Worm (Caenorhabditis elegans) whole organism, mixed stage, embryonic: ENCODE measurements around the gene B0395.3.

Source experiments
- ceh-39 ChIP-seq: fragments of 150-350 bp; optimal IDR thresholded peaks from 2 replicates; lab custom pipeline; 2014; ENCODE audit warnings: missing biosample characterization, missing genetic modification characterization
- drap-1 ChIP-seq: fragments of 200-800 bp; sonication (Bioruptor generic); optimal IDR thresholded peaks from 3 replicates; lab custom pipeline; 2018; ENCODE audit warnings: mild to moderate bottlenecking, missing genetic modification characterization, missing compliant biosample characterization
- lsy-2 ChIP-seq: fragments of 150-350 bp; optimal IDR thresholded peaks from 2 replicates; lab custom pipeline; 2014; ENCODE audit warnings: missing biosample characterization, missing genetic modification characterization
- mab-5 ChIP-seq: fragments of 150-350 bp; optimal IDR thresholded peaks from 2 replicates; lab custom pipeline; 2014; ENCODE audit warnings: missing biosample characterization, missing genetic modification characterization
- snpc-4 ChIP-seq: fragments of 150-350 bp; optimal IDR thresholded peaks from 2 replicates; lab custom pipeline; 2014; ENCODE audit warnings: missing biosample characterization, missing genetic modification characterization
- tbx-8 ChIP-seq: fragments of 200-800 bp; sonication (Bioruptor generic); optimal IDR thresholded peaks from 2 replicates; lab custom pipeline; 2018; ENCODE audit warnings: mild to moderate bottlenecking, missing genetic modification characterization, moderate library complexity, missing compliant biosample characterization
- unc-62 ChIP-seq: fragments of 150-350 bp; optimal IDR thresholded peaks from 2 replicates; lab custom pipeline; 2014; ENCODE audit warnings: missing biosample characterization, missing genetic modification reagents, missing genetic modification characterization
- zip-8 ChIP-seq: fragments of 150-350 bp; optimal IDR thresholded peaks from 2 replicates; lab custom pipeline; 2014; ENCODE audit warnings: missing biosample characterization, missing genetic modification characterization
- ztf-11 ChIP-seq: fragments of 150-350 bp; optimal IDR thresholded peaks from 2 replicates; lab custom pipeline; 2014; ENCODE audit warnings: missing biosample characterization, missing genetic modification characterization

ce11 chrX:16046379-16046778 lies 6.3 kb upstream of the B0395.3 start:
- TF ChIP-seq mab-5 (tag; lab: Kevin White, UChicago) (no peak), drap-1 (GFP tag; lab: Kevin White, UChicago) (no peak), ceh-39 (no peak), tbx-8 (no peak), lsy-2 (no peak), ztf-11 (tag; lab: Kevin White, UChicago) (no peak), unc-62 (no peak), zip-8 (no peak), snpc-4 (tag; lab: Kevin White, UChicago) (no peak)
